Fruit fly (Drosophila melanogaster) whole organism, embryonic: ENCODE measurements around the gene CG46307.

Source experiments
- Antp ChIP-seq: fragments of 200-800 bp; sonication (Bioruptor generic); optimal IDR thresholded peaks from 3 replicates; lab custom pipeline; 2016; ENCODE audit warnings: missing biosample characterization, missing genetic modification characterization
- Asciz ChIP-seq: fragments of 200-800 bp; sonication (Bioruptor generic); optimal IDR thresholded peaks from 2 replicates; lab custom pipeline; 2017; ENCODE audit warnings: missing biosample characterization, mild to moderate bottlenecking, missing genetic modification characterization, missing genetic modification reagents
- Awh ChIP-seq: fragments of 200-800 bp; sonication (Bioruptor generic); IDR thresholded peaks from 2 replicates; pipeline ENCODE4, ENCODE4 v1.3.6; 2022; ENCODE audit warnings: missing biosample characterization, missing genetic modification characterization
- B-H1 ChIP-seq: fragments of 200-800 bp; sonication (Bioruptor generic); IDR thresholded peaks from 3 replicates; pipeline ENCODE4 v1.3.6; 2022; ENCODE audit warnings: missing biosample characterization, missing genetic modification characterization
- Bgb ChIP-seq: fragments of 200-800 bp; sonication (Bioruptor generic); IDR thresholded peaks from 2 replicates; pipeline ENCODE4 v1.3.6; 2022; ENCODE audit warnings: missing biosample characterization, missing genetic modification characterization; ENCODE audit not compliant: partially characterized antibody
- BtbVII ChIP-seq: fragments of 200-800 bp; sonication (Bioruptor generic); optimal IDR thresholded peaks from 3 replicates; lab custom pipeline; 2017; ENCODE audit warnings: missing biosample characterization, mild to moderate bottlenecking, missing genetic modification characterization
- CG10209 ChIP-seq: fragments of 200-800 bp; sonication (Bioruptor generic); optimal IDR thresholded peaks from 3 replicates; lab custom pipeline; 2017; ENCODE audit warnings: missing biosample characterization, mild to moderate bottlenecking, missing genetic modification characterization, missing genetic modification reagents
- CG12155 ChIP-seq: fragments of 200-800 bp; sonication (Bioruptor generic); optimal IDR thresholded peaks from 3 replicates; lab custom pipeline; 2016; ENCODE audit warnings: missing biosample characterization, missing genetic modification characterization
- CG1529 ChIP-seq: fragments of 200-800 bp; sonication (Bioruptor generic); optimal IDR thresholded peaks from 3 replicates; lab custom pipeline; 2018; ENCODE audit warnings: missing biosample characterization, missing genetic modification characterization
- CG15479 ChIP-seq: fragments of 200-800 bp; sonication (Bioruptor generic); optimal IDR thresholded peaks from 3 replicates; lab custom pipeline; 2019; ENCODE audit warnings: missing biosample characterization, mild to moderate bottlenecking, missing genetic modification characterization, moderate library complexity
- CG1603 ChIP-seq: fragments of 200-800 bp; sonication (Bioruptor generic); optimal IDR thresholded peaks from 2 replicates; lab custom pipeline; 2019; ENCODE audit warnings: missing biosample characterization, mild to moderate bottlenecking, missing genetic modification characterization, moderate library complexity
- CG16813 ChIP-seq: fragments of 200-800 bp; sonication (Bioruptor generic); IDR thresholded peaks from 3 replicates; pipeline ENCODE4 v1.3.6; 2022; ENCODE audit warnings: missing biosample characterization, missing genetic modification characterization; ENCODE audit not compliant: partially characterized antibody
- CG2712 ChIP-seq: fragments of 200-800 bp; optimal IDR thresholded peaks from 3 replicates; lab custom pipeline; 2019; ENCODE audit warnings: missing biosample characterization, mild to moderate bottlenecking, missing genetic modification characterization, moderate library complexity
- CG2889 ChIP-seq: fragments of 200-800 bp; sonication (Bioruptor generic); IDR thresholded peaks from 3 replicates; pipeline ENCODE4 v1.3.6; 2022; ENCODE audit warnings: missing biosample characterization, missing genetic modification characterization
- CG3163 ChIP-seq: fragments of 200-800 bp; sonication (Bioruptor generic); optimal IDR thresholded peaks from 3 replicates; lab custom pipeline; 2016; ENCODE audit warnings: missing biosample characterization, missing genetic modification characterization
- CG4617 ChIP-seq: fragments of 200-800 bp; sonication (Bioruptor generic); optimal IDR thresholded peaks from 3 replicates; lab custom pipeline; 2016; ENCODE audit warnings: missing biosample characterization, missing genetic modification characterization, borderline replicate concordance
- CG7372 ChIP-seq: fragments of 200-800 bp; sonication (Bioruptor generic); IDR thresholded peaks from 2 replicates; pipeline ENCODE4 v1.3.6; 2022; ENCODE audit warnings: missing biosample characterization, missing genetic modification characterization
- CG9437 ChIP-seq: fragments of 200-800 bp; sonication (Bioruptor generic); optimal IDR thresholded peaks from 2 replicates; lab custom pipeline; 2018; ENCODE audit warnings: missing biosample characterization, mild to moderate bottlenecking, missing genetic modification characterization
- CrebB ChIP-seq: fragments of 200-800 bp; sonication (Bioruptor generic); optimal IDR thresholded peaks from 3 replicates; lab custom pipeline; 2018; ENCODE audit warnings: missing biosample characterization, mild to moderate bottlenecking, missing genetic modification characterization
- Deaf1 ChIP-seq: fragments of 200-800 bp; optimal IDR thresholded peaks from 3 replicates; lab custom pipeline; 2019; ENCODE audit warnings: missing biosample characterization, mild to moderate bottlenecking, missing genetic modification characterization, moderate library complexity
- Doc2 ChIP-seq: fragments of 200-800 bp; sonication (Bioruptor generic); IDR thresholded peaks from 2 replicates; pipeline ENCODE4 v1.3.6; 2022; ENCODE audit warnings: missing biosample characterization, missing genetic modification characterization
- Hey ChIP-seq: fragments of 200-800 bp; sonication (Bioruptor generic); optimal IDR thresholded peaks from 3 replicates; lab custom pipeline; 2018; ENCODE audit warnings: missing biosample characterization, mild to moderate bottlenecking, missing genetic modification characterization
- HmgZ ChIP-seq: fragments of 200-800 bp; sonication (Bioruptor generic); optimal IDR thresholded peaks from 2 replicates; lab custom pipeline; 2018; ENCODE audit warnings: missing biosample characterization, mild to moderate bottlenecking, missing genetic modification characterization
- Hr3 ChIP-seq: fragments of 200-800 bp; sonication (Bioruptor generic); optimal IDR thresholded peaks from 3 replicates; lab custom pipeline; 2016; ENCODE audit warnings: missing biosample characterization, missing genetic modification characterization
- MBD-R2 ChIP-seq: fragments of 200-800 bp; sonication (Bioruptor generic); IDR thresholded peaks from 2 replicates; pipeline ENCODE4 v1.3.6; 2022; ENCODE audit warnings: missing biosample characterization, missing genetic modification characterization
- Mad ChIP-seq: fragments of 200-800 bp; sonication (Bioruptor generic); optimal IDR thresholded peaks from 2 replicates; lab custom pipeline; 2016; ENCODE audit warnings: missing biosample characterization, missing genetic modification characterization
- NFAT ChIP-seq: fragments of 200-800 bp; sonication (Bioruptor generic); IDR thresholded peaks from 2 replicates; pipeline ENCODE4 v1.3.6; 2022; ENCODE audit warnings: missing biosample characterization, missing genetic modification characterization
- NK7.1 ChIP-seq: fragments of 200-800 bp; sonication (Bioruptor generic); optimal IDR thresholded peaks from 3 replicates; lab custom pipeline; 2016; ENCODE audit warnings: missing biosample characterization, missing genetic modification characterization
- Tbp ChIP-seq: fragments of >200 bp; optimal IDR thresholded peaks from 2 replicates; lab custom pipeline; 2018; ENCODE audit warnings: missing biosample characterization, missing genetic modification characterization
- al ChIP-seq: fragments of 200-800 bp; sonication (Bioruptor generic); IDR thresholded peaks from 2 replicates; pipeline ENCODE4 v1.3.6; 2022; ENCODE audit warnings: missing biosample characterization, missing genetic modification characterization
- amos ChIP-seq: fragments of 200-800 bp; sonication (Bioruptor generic); IDR thresholded peaks from 2 replicates; pipeline ENCODE4 v1.3.6; 2022; ENCODE audit warnings: missing biosample characterization, missing genetic modification characterization; ENCODE audit not compliant: partially characterized antibody
- ase ChIP-seq: fragments of 200-800 bp; sonication (Bioruptor generic); IDR thresholded peaks from 3 replicates; pipeline ENCODE4 v1.3.6; 2022; ENCODE audit warnings: missing biosample characterization, missing genetic modification characterization
- bcd ChIP-seq: fragments of 200-800 bp; sonication (Bioruptor generic); optimal IDR thresholded peaks from 2 replicates; lab custom pipeline; 2017; ENCODE audit warnings: missing biosample characterization, mild to moderate bottlenecking, missing genetic modification characterization
- chinmo ChIP-seq: fragments of 200-800 bp; sonication (Bioruptor generic); IDR thresholded peaks from 4 replicates; pipeline ENCODE4 v1.3.6; 2022; ENCODE audit warnings: missing biosample characterization, missing genetic modification characterization; ENCODE audit not compliant: partially characterized antibody
- dati ChIP-seq: fragments of 200-800 bp; sonication (Bioruptor generic); IDR thresholded peaks from 2 replicates; pipeline ENCODE4 v1.3.6; 2022; ENCODE audit warnings: missing biosample characterization, missing genetic modification characterization
- emc ChIP-seq: fragments of 200-800 bp; sonication (Bioruptor generic); optimal IDR thresholded peaks from 2 replicates; lab custom pipeline; 2016; ENCODE audit warnings: missing biosample characterization, missing genetic modification characterization
- grau ChIP-seq: fragments of 200-800 bp; optimal IDR thresholded peaks from 3 replicates; lab custom pipeline; 2019; ENCODE audit warnings: missing biosample characterization, mild to moderate bottlenecking, missing genetic modification characterization, moderate library complexity
- gsb-n ChIP-seq: fragments of 200-800 bp; sonication (Bioruptor generic); optimal IDR thresholded peaks from 3 replicates; lab custom pipeline; 2018; ENCODE audit warnings: missing biosample characterization, mild to moderate bottlenecking, missing genetic modification characterization
- kah ChIP-seq: fragments of 200-800 bp; sonication (Bioruptor generic); optimal IDR thresholded peaks from 2 replicates; lab custom pipeline; 2018; ENCODE audit warnings: missing biosample characterization, mild to moderate bottlenecking, missing genetic modification characterization
- klu ChIP-seq: fragments of 200-800 bp; sonication (Bioruptor generic); IDR thresholded peaks from 2 replicates; pipeline ENCODE4 v1.3.6; 2022; ENCODE audit warnings: missing biosample characterization, missing genetic modification characterization
- lmd ChIP-seq: fragments of 200-800 bp; sonication (Bioruptor generic); IDR thresholded peaks from 2 replicates; pipeline ENCODE4 v1.3.6; 2022; ENCODE audit warnings: missing biosample characterization, missing genetic modification characterization
- lov ChIP-seq, 2 experiments: fragments of 200-800 bp in 1 of 2; fragments of >200 bp in 1 of 2; sonication (Bioruptor generic) in 1 of 2; IDR thresholded peaks in 1 of 2; optimal IDR thresholded peaks in 1 of 2; 2 replicates in 1 of 2; 3 replicates in 1 of 2; pipeline versions ENCODE4 v1.3.6 to Lab custom; 2017 to 2022; ENCODE audit warnings: missing biosample characterization in 1 of 2, missing genetic modification characterization in 1 of 2
- nau ChIP-seq: fragments of 200-800 bp; sonication (Bioruptor generic); optimal IDR thresholded peaks from 3 replicates; lab custom pipeline; 2017; ENCODE audit warnings: missing biosample characterization, mild to moderate bottlenecking, missing genetic modification characterization, missing genetic modification reagents
- nerfin-1 ChIP-seq: fragments of 200-800 bp; sonication (Bioruptor generic); optimal IDR thresholded peaks from 3 replicates; lab custom pipeline; 2019; ENCODE audit warnings: missing biosample characterization, mild to moderate bottlenecking, missing genetic modification characterization, moderate library complexity
- org-1 ChIP-seq: fragments of 200-800 bp; sonication (Bioruptor generic); optimal IDR thresholded peaks from 2 replicates; lab custom pipeline; 2017; ENCODE audit warnings: missing biosample characterization, missing genetic modification characterization
- pfk ChIP-seq: fragments of 200-800 bp; sonication (Bioruptor generic); optimal IDR thresholded peaks from 2 replicates; lab custom pipeline; 2018; ENCODE audit warnings: missing biosample characterization, mild to moderate bottlenecking, missing genetic modification characterization, moderate library complexity
- scrt ChIP-seq: fragments of 200-800 bp; sonication (Bioruptor generic); optimal IDR thresholded peaks from 2 replicates; lab custom pipeline; 2018; ENCODE audit warnings: missing biosample characterization, mild to moderate bottlenecking, missing genetic modification characterization, moderate library complexity
- tx ChIP-seq: fragments of 200-800 bp; sonication (Bioruptor generic); optimal IDR thresholded peaks from 2 replicates; lab custom pipeline; 2016; ENCODE audit warnings: missing biosample characterization, missing genetic modification characterization
- vvl ChIP-seq: fragments of 200-800 bp; sonication (Bioruptor generic); IDR thresholded peaks from 2 replicates; pipeline ENCODE4 v1.3.6; 2022; ENCODE audit warnings: missing biosample characterization, missing genetic modification characterization
- zfh1 ChIP-seq: fragments of 200-800 bp; sonication (Bioruptor generic); IDR thresholded peaks from 3 replicates; pipeline ENCODE4 v1.3.6; 2022; ENCODE audit warnings: missing biosample characterization, missing genetic modification characterization
- zfh2 ChIP-seq: fragments of 200-800 bp; sonication (Bioruptor generic); optimal IDR thresholded peaks from 2 replicates; lab custom pipeline; 2016; ENCODE audit warnings: missing biosample characterization, missing genetic modification characterization

Gene CG46307

DNA sequence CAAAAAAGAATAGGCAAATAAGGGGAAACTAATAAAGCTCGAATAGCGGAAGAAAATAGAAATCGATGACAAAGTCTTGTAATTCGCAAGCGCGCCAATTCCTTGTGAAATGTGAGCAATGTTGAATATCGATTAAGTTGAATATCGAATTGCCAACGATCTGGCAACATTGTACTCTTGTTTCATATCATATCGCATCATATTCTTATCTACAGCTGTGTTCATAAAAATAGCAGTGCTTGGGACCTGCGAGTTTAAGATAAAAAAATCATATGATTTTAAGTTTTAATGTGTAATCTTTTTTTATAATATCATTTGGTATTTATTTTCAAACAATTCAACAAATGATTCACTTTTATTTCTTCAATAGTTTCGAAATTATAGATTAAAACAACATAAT lies 44.7 kb downstream of the CG46307 start (continued):
- TF ChIP-seq Tbp (GFP tag; lab: Kevin White, UChicago) (no peak), HmgZ (tag; lab: Kevin White, UChicago) (peak; percentile 50), chinmo (no peak), CG9437 (GFP tag; lab: Kevin White, UChicago) (peak; percentile 32), NK7.1 (no peak), klu (GFP tag; lab: Robert Waterston, UW) (no peak), CrebB (no peak), B-H1 (GFP tag; lab: Robert Waterston, UW) (no peak; the same call in 2 of the 3 replicates), amos (GFP tag; lab: Robert Waterston, UW) (peak; percentile 74), CG3163 (GFP tag; lab: Kevin White, UChicago) (no peak), MBD-R2 (peak; percentile 62), CG12155 (peak; percentile 21), CG1603 (tag; lab: Kevin White, UChicago) (peak; percentile 63), kah (GFP tag; lab: Kevin White, UChicago) (no peak), pfk (no peak), emc (GFP tag; lab: Kevin White, UChicago) (no peak), Doc2 (GFP tag; lab: Robert Waterston, UW) (no peak), zfh1 (GFP tag; lab: Robert Waterston, UW) (0 out of 3 replicates have a peak, but pooled peaks have one; percentile 43), BtbVII (GFP tag; lab: Kevin White, UChicago) (no peak), ase (GFP tag; lab: Robert Waterston, UW) (peak; percentile 44; the same call in 1 of the 3 replicates), org-1 (no peak), Hr3 (peak; percentile 41), Hey (no peak), CG16813 (GFP tag; lab: Robert Waterston, UW) (peak; percentile 45; the same call in 1 of the 3 replicates), lov (optimal IDR thresholded peaks at IDR 0.05; lab: Kevin White, UChicago) (no peak), lov (GFP tag; IDR thresholded peaks at IDR 0.05; lab: Robert Waterston, UW) (no peak), nerfin-1 (peak; percentile 27), dati (GFP tag; lab: Robert Waterston, UW) (no peak), CG2712 (tag; lab: Kevin White, UChicago) (peak; percentile 69), zfh2 (GFP tag; lab: Kevin White, UChicago) (no peak), CG15479 (GFP tag; lab: Kevin White, UChicago) (no peak), Antp (peak; percentile 14), CG10209 (GFP tag; lab: Kevin White, UChicago) (peak; percentile 25), vvl (GFP tag; lab: Robert Waterston, UW) (peak; percentile 71), Bgb (GFP tag; lab: Robert Waterston, UW) (peak; percentile 72; the same call in 1 of the 2 replicates), scrt (peak; percentile 20), gsb-n (tag; lab: Kevin White, UChicago) (peak; percentile 50), NFAT (GFP tag; lab: Robert Waterston, UW) (peak; percentile 43; the same call in 1 of the 2 replicates), grau (tag; lab: Kevin White, UChicago) (peak; percentile 63), Deaf1 (tag; lab: Kevin White, UChicago) (no peak), tx (no peak), nau (GFP tag; lab: Kevin White, UChicago) (peak; percentile 41), bcd (GFP tag; lab: Kevin White, UChicago) (no peak), CG4617 (GFP tag; lab: Kevin White, UChicago) (no peak), Awh (no peak), lmd (peak; percentile 41; the same call in 1 of the 2 replicates), CG7372 (GFP tag; lab: Robert Waterston, UW) (no peak), CG1529 (GFP tag; lab: Kevin White, UChicago) (no peak), CG2889 (GFP tag; lab: Robert Waterston, UW) (no peak), al (GFP tag; lab: Robert Waterston, UW) (peak; percentile 58), Asciz (GFP tag; lab: Kevin White, UChicago) (peak; percentile 35), Mad (GFP tag; lab: Kevin White, UChicago) (no peak)
